Worm (Caenorhabditis elegans): Measurements from ENCODE around the gene F42G2.2.

Gene F42G2.2

DNA sequence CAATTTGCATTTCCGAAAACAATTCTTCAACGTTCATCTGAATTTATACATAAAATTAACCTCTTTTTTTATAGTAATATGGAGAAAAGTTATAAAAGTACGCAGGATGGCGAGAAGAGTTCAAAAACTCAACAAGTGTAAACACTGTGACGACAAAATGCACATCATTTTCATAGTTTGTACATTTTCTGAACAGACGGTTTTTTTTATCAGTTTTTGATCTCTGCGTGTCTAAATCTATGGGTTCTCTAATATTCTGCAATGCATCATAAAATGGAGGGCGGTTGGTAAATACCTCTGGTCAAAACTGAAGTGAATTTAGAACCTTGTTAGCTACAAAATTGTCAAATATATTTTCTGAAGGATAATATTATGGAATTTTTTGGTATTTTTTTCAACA lies 6.6 kb upstream of the F42G2.2 start, which contains the start of gene fbxa-4:
Gene fbxa-4, minus strand, starts transcription at position 93 of the 400 bp plus-strand sequence.
- no peak for TF ChIP-seq unc-62 (GFP tag; optimal IDR thresholded peaks at IDR 0.05)

DNA sequence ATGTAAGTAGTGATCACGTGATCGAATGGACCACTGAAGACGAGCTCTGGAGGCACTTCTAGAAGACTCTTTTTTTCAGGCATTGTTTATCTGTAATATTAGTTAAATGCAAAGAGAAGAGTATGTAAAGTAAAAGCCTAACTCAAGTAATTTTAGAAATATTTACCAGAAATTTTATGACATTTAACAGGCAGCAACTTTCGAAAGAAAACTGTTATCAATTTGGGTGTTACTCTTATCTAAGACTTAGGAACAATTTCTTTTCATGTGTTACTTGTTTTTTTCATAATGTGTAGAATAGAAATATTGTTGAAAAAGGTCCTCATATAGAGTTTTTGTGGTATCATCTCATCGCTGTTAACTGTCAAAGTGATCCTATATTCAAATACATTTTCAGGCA lies 4.1 kb upstream of the F42G2.2 start, which contains the start of the genes F42G2.5 and F42G2.7:
Gene F42G2.5, minus strand, starts transcription at position 101 of the 400 bp plus-strand sequence.
Gene F42G2.7, plus strand, starts transcription at position 270 of the 400 bp plus-strand sequence.
- TF ChIP-seq unc-62 (GFP tag; optimal IDR thresholded peaks at IDR 0.05), result no peak

DNA sequence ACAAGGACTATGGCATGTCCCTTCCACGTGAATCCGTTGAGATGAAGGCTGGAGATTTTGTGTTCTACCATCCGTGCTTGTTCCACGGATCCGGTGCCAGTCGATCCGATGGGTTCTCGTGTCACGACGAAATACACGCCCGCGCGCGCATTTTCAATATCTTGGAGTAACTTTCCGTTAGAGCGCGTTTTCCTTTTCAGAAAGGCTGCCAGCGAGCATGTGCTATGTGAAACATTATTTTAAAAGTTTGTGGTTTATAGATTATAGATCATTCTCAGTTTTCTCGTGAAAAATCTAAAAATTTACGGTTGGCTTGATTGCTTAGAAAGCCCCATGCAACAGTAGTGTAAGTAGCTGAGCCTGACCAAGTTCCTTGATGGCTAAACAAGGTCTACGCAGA lies 3.2 kb upstream of the F42G2.2 start, which contains the start of gene fbxc-20:
Gene fbxc-20, plus strand, starts transcription at position 301 of the 400 bp plus-strand sequence.
- no peak for TF ChIP-seq unc-62 (GFP tag; optimal IDR thresholded peaks at IDR 0.05)

- TF ChIP-seq unc-62 (GFP tag; optimal IDR thresholded peaks at IDR 0.05), result no peak
Measured at ce11 chrII:2420685-2421084, 1.3 kb upstream of the F42G2.2 start.

- no peak for TF ChIP-seq unc-62 (GFP tag; optimal IDR thresholded peaks at IDR 0.05)
Measured at ce11 chrII:2421185-2421584, 820 bp upstream of the F42G2.2 start.

DNA sequence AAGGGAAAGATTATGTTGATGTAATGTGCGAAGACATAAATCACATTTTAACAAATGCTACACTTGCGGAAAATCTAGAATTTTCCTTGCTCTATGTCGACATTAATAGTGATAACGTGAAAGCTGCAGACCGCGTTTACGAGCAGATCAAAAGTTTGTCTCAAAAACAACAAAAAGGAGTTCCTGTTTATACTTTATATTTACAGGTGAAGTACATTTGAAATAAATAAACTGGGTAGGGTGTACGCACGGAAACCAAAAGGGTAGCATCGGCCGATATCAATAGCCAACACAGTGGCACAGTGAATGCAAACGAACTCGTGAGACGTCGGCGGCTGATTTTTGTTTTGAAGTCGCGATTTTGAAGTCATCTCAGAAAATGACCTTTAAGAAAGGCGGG lies 422 bp downstream of the F42G2.2 start:
- TF ChIP-seq unc-62 (GFP tag; optimal IDR thresholded peaks at IDR 0.05), result no peak

ce11 chrII:2431972-2432371 lies 10.0 kb downstream of the F42G2.2 start, which contains the start of gene ceh-86:
TSS of gene ceh-86 (minus strand) at chrII:2432072.
- no peak for TF ChIP-seq unc-62 (GFP tag; optimal IDR thresholded peaks at IDR 0.05)

DNA sequence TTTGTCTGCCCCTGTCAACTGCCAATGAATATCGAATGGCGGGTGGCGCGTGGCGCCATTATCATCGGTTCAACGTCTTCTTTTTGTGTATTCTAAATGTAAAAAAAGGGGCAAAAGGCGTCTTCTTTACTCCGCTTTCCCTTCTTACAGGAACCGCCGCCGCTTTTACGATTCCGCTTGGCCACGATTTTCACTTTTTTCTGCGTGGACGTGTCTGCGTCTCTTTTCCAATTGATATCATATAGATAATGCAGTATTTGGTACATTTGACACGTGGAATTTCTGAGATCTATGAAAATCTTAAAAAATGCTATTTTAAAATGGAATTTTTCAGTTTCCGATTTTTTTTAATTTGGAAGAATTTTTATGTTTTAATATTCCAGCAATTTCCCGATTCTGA lies 13.6 kb downstream of the F42G2.2 start:
- no peak for TF ChIP-seq unc-62 (GFP tag; optimal IDR thresholded peaks at IDR 0.05)

ce11 chrII:2436757-2437156 lies 14.8 kb downstream of the F42G2.2 start:
- no peak for TF ChIP-seq unc-62 (GFP tag; optimal IDR thresholded peaks at IDR 0.05)

DNA sequence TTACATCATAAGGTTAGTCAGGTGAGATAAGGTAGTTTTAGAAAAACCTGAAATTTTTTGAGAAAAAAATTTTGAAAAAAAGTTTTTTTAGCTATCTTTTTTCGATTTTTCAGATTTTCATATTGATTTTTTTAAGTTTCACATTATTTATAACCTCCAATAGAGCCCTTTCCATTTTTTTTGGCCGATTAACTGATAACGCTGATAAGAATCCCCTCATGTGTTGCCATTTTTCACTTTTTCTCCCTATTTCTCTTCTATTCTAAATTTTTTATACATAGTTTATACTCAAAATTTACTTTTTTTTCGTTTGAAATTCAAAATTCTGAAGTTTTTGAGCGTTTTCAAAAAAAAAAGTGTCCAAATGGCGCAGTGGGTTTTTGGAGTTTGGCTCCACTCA lies 16.2 kb downstream of the F42G2.2 start:
- TF ChIP-seq unc-62 (GFP tag; optimal IDR thresholded peaks at IDR 0.05), result no peak

DNA sequence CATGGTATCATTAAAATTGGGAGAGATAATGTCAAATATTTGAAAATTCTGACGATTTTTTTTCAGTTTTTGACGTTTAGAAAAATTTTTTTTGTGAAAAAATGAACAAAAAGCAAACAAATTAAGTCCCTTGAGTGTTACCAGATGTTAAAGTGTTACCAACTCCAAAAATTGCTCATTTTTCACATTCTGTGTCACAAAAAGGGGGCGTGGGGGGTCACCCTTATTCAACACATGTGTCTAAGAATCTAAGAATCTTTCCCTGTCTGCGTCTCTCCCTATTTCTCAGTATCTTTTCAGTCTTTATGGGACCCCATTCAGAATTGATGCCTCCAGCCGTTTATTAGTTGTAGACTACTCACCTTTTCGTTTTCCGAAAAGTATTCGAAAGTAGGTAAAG lies 16.9 kb downstream of the F42G2.2 start:
- no peak for TF ChIP-seq unc-62 (GFP tag; optimal IDR thresholded peaks at IDR 0.05)

DNA sequence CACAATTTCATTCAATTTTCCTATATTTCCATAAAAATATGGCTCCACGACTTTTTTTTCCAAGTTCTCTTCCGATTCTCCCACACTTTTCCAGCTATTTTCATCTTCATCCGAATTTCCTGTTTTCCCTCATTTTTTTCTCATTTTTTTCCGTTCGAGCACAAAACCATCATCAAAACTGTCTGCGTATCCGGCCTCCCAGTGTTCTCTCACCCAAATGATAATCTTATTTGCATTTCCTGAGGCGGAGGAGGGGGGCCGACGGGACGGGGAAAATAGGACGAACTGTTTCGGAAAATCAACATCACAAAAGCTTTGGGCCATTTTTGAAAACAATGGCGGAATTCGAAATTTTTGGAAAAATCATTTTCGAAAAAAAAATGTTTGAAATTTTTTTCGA lies 18.3 kb downstream of the F42G2.2 start:
- no peak for TF ChIP-seq unc-62 (GFP tag; optimal IDR thresholded peaks at IDR 0.05)

DNA sequence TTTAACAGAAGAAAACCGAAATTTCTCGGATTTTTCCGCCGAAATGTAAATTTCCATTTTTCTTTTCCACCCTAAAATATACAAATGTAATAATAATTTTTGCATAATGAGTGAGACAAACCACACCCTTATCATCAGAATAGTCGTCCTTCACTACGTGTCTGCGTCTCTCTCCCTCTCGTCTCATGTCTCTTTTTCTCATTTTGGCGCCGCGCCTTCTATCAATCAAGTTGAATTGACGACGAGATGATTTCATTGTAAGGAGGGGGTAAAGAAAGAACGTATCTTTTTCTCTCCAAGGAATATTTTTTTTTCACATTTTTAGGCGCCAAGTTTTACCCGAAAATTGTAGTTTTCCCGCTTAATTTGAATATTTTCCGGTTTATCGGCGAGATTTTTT lies 20.2 kb downstream of the F42G2.2 start:
- TF ChIP-seq unc-62 (GFP tag; optimal IDR thresholded peaks at IDR 0.05), result no peak

ce11 chrII:2442979-2443378 lies 21.0 kb downstream of the F42G2.2 start, which contains the start of gene vab-19:
TSS of gene vab-19 (plus strand) at chrII:2443279.
- TF ChIP-seq unc-62 (GFP tag; optimal IDR thresholded peaks at IDR 0.05), result no peak

DNA sequence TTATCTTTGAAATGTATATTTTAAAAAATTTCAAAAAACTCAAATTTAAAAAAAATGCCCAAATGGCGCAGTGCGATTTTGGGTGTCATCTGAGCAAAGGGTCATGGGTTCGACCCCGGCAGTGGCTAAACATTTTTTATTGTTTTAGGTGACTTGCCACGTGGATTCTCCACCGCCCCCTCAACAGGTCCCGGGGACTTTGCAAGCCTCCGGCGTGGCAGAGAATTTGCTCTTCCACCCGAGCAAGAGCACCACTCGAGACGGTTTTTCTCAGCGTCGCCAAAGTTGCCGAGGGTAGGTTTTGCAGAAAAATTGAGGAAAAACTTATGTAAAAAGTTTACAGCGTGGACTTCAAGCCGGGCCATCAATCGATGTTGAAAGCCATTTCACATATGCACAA lies 23.2 kb downstream of the F42G2.2 start:
- TF ChIP-seq unc-62 (GFP tag; optimal IDR thresholded peaks at IDR 0.05), result no peak

ce11 chrII:2446727-2447126 lies 24.7 kb downstream of the F42G2.2 start:
- TF ChIP-seq unc-62 (GFP tag; optimal IDR thresholded peaks at IDR 0.05), result no peak

ce11 chrII:2450990-2451389 lies 29.0 kb downstream of the F42G2.2 start:
- no peak for TF ChIP-seq unc-62 (GFP tag; optimal IDR thresholded peaks at IDR 0.05)

DNA sequence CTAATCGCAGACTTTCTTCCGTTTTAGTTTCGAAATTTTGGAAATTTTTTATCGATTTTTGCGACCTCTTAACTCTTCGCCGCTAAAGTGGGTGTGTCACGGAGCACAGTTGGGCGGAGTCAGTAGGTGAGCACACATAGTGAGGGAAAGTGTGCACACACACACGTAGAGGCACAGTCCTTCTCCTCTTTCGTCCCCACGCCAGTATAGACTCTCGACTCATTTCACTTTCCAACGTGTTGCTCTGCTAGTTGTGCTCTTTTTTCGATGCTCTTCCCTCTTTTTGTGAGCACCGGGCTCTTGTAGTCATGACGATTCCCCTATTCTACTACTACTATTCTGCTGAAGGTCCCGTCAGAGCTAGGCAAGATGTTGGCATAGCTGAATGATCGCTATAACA lies 30.5 kb downstream of the F42G2.2 start:
- no peak for TF ChIP-seq unc-62 (GFP tag; optimal IDR thresholded peaks at IDR 0.05)
